Worm (Caenorhabditis elegans): ENCODE measurements around the gene str-135.

The str-135 gene

DNA sequence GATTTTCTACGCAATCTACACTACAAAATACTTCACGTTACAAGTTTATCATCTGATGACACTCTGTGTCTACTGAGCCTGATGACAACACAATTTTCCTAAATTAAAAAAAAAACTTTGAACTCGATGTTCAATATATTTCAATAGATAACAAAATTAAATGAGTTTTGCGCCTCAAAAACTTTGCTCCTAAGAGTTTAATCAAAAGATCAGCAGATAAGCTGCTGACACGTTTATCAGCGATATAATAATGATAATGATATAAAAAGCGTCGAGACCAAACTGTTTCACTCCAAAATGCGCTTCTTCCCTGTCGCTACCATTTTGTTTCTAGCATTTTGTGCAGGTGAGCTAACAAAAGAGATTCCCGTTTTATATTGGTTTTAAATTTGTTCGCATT, 27.0 kb upstream of the str-135 start, which contains the start of gene clec-218:
TSS of gene clec-218 (plus strand) at position 262 of the 400 bp plus-strand sequence.
- peak; percentile 48 for TF ChIP-seq nhr-80 (tag; optimal IDR thresholded peaks at IDR 0.05)
- TF ChIP-seq aptf-2 (GFP tag; conservative IDR thresholded peaks at IDR 0.05), result no peak

DNA sequence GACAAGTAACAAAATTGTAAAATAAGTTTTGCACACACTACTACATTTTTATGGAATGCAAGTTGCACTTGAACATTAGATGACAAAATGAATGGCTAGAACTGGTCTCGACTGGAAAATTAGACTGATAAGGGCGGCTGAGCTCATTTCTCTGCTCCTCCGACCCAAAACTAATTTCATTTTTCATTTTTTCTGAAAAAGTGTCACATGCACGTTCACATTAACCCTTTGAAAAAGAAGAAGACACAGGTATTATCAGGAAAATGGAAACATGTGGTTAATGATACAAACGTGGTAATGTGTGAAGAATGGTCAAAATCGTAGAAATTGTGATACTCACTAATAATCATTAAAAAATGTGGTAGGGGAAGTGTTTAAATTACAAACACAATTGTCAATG, 26.3 kb upstream of the str-135 start:
- TF ChIP-seq nhr-80 (tag; optimal IDR thresholded peaks at IDR 0.05) (peak; percentile 82), him-1 (tag; optimal IDR thresholded peaks at IDR 0.05) (no peak)

DNA sequence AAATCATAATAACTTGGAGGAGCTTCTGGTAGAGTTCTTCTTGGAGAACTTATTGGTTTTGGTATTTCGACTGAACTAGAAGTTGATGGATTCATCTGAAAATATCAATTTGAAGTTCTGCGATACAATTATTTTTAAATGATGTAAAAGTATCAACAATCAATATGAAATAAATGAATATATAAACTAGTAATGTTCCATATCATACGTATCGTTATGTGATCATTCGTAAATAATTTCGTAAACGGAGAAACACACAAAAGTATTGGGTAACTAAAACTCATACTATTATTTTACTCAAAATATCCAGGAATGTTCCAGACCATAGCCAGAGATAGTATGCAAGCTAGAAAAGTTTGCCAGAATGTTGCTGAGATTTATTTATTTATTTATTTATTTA, 25.7 kb upstream of the str-135 start, which contains the start of gene W02D7.8:
TSS of gene W02D7.8 (minus strand) at position 101 of the 400 bp plus-strand sequence.
- TF ChIP-seq mxl-1 (tag; optimal IDR thresholded peaks at IDR 0.05) (no peak), attf-5 (GFP tag; optimal IDR thresholded peaks at IDR 0.05) (no peak), K11D2.4 (GFP tag; IDR thresholded peaks at IDR 0.05) (no peak), hmg-1.2 (GFP tag; IDR thresholded peaks at IDR 0.05) (no peak), ztf-22 (GFP tag; optimal IDR thresholded peaks at IDR 0.05) (no peak), xnd-1 (tag; optimal IDR thresholded peaks at IDR 0.05) (no peak), F55B11.4 (tag; optimal IDR thresholded peaks at IDR 0.05; ENCODE audit: borderline replicate concordance, insufficient read depth) (no peak), rcor-1 (GFP tag; IDR thresholded peaks at IDR 0.05) (no peak), bed-2 (GFP tag; IDR thresholded peaks at IDR 0.05) (no peak), snpc-4 (GFP tag; optimal IDR thresholded peaks at IDR 0.05) (no peak), snpc-4 (tag; optimal IDR thresholded peaks at IDR 0.05) (no peak), egrh-3 (GFP tag; IDR thresholded peaks at IDR 0.05) (no peak)

DNA sequence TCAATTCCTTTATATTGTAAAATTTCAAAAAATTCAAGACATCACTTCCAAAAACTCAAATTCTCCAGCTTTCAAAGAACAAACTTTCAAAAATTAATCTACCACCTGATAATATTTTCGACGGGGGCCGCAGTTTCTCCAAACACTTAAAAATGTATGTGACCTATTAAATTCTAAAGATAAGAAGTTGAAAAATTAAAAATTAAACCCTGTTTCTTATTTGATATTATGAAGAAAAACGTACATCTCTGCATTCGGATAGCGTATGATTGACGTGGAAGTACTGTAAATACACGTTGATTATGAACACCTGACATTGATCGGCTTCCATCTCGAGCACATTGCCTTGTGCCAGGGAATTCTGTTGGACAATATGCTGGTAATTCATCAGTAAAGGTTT, 25.3 kb upstream of the str-135 start:
- TF ChIP-seq hlh-12 (tag; optimal IDR thresholded peaks at IDR 0.05) (no peak), nhr-80 (tag; optimal IDR thresholded peaks at IDR 0.05) (peak; percentile 59), let-526 (GFP tag; IDR thresholded peaks at IDR 0.05) (peak; percentile 24; the same call in 1 of the 2 replicates)

DNA sequence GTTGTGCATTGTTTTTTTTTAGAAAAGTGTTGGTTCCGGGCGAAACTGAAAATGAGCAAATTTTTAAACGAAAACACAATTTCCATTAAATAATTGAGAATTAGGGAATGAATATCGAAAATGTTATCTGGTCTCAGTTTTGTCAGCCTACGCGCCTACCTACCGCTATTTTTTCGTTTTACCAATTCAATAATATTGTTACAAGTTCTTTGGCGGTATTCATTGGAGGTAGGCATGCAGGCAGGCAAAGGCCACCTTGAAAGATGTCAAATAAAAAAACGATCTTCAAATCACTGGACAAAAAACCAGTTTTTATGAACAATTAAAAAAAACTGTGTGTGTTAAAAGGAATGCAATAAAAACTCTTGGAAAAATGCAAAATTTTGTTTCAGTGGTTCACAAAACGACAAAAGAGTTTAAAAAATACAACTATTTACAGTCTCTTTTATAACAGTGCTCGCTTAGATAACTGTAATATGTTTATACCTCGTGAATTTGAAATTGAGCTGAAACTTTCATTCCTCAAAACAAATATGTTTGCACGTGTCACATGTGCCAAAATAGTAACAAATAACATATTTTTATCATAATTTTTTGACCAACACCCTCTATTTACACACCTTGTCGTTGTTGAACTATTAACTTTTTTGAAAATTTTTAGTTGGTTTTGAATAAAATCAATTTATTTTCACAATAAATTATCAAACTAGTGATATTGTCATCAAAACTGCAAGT, 24.0 kb upstream of the str-135 start, which contains the start of gene W02D7.11:
TSS of gene W02D7.11 (minus strand) at position 51 of the 735 bp plus-strand sequence.
- TF ChIP-seq K12H6.12 (tag; optimal IDR thresholded peaks at IDR 0.05) (no peak), lin-40 (tag; optimal IDR thresholded peaks at IDR 0.05) (no peak), nhr-179 (tag; optimal IDR thresholded peaks at IDR 0.05) (no peak), bed-1 (GFP tag; IDR thresholded peaks at IDR 0.05) (no peak), B0035.1 (tag; optimal IDR thresholded peaks at IDR 0.05) (no peak), snpc-3.4 (tag; optimal IDR thresholded peaks at IDR 0.05) (no peak), T26A5.8 (tag; optimal IDR thresholded peaks at IDR 0.05) (no peak), chd-7 (tag; optimal IDR thresholded peaks at IDR 0.05) (no peak)

DNA sequence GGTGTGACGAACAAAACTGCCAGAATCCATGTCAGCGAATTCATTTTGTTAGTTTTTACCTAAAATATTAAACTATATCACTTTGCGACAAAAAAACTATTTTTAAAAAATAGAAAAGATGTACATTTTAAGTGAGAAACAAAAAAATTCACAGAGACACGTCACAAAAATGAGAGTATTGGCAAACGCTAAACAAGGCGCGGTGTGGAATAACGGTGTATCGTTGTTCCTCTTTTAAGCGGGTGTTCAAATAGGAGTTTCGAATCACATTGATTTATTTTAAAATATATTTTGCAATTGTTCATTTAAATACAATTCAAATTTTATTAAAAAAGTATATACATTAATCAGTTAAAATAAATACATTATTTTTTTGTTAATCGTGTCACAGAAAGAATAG, 21.9 kb upstream of the str-135 start, which contains the start of gene sel-9:
TSS of gene sel-9 (minus strand) at position 59 of the 400 bp plus-strand sequence.
- TF ChIP-seq T07F8.4 (tag; optimal IDR thresholded peaks at IDR 0.05) (no peak), ztf-3 (GFP tag; optimal IDR thresholded peaks at IDR 0.05) (no peak), dpff-1 (tag; optimal IDR thresholded peaks at IDR 0.05) (no peak), ceh-79 (tag; optimal IDR thresholded peaks at IDR 0.05) (no peak), snpc-1.3 (tag; optimal IDR thresholded peaks at IDR 0.05; ENCODE audit: insufficient read depth) (no peak), K11D2.4 (GFP tag; IDR thresholded peaks at IDR 0.05) (no peak), lsl-1 (GFP tag; optimal IDR thresholded peaks at IDR 0.05) (no peak), attf-3 (GFP tag; conservative IDR thresholded peaks at IDR 0.05) (peak; percentile 95), let-607 (tag; optimal IDR thresholded peaks at IDR 0.05) (peak in 1 of 2 experiments; percentile 70), cebp-1 (GFP tag; IDR thresholded peaks at IDR 0.05) (no peak), cebp-1 (tag; optimal IDR thresholded peaks at IDR 0.05) (peak; percentile 33), ceh-91 (GFP tag; IDR thresholded peaks at IDR 0.05) (no peak), ceh-27 (GFP tag; optimal IDR thresholded peaks at IDR 0.05) (no peak), nhr-120 (GFP tag; IDR thresholded peaks at IDR 0.05) (no peak), ets-4 (GFP tag; optimal IDR thresholded peaks at IDR 0.05) (no peak), rcor-1 (GFP tag; IDR thresholded peaks at IDR 0.05) (no peak), dpl-1 (GFP tag; optimal IDR thresholded peaks at IDR 0.05) (peak; percentile 50)

Measured in whole organism, young adult.